Worm (Caenorhabditis elegans): ENCODE measurements around the gene dac-1.

- no peak for TF ChIP-seq aly-1 (tag; optimal IDR thresholded peaks at IDR 0.05)
- TF ChIP-seq flt-1 (GFP tag; IDR thresholded peaks at IDR 0.05) = no peak
- no peak for TF ChIP-seq pes-1 (GFP tag; IDR thresholded peaks at IDR 0.05)
- no peak for TF ChIP-seq scrt-1 (GFP tag; IDR thresholded peaks at IDR 0.05)
- no peak for TF ChIP-seq ama-1 (optimal IDR thresholded peaks at IDR 0.05)
- no peak for TF ChIP-seq tbx-11 (GFP tag; IDR thresholded peaks at IDR 0.05)
- no peak for TF ChIP-seq hmg-4 (GFP tag; optimal IDR thresholded peaks at IDR 0.05)
- TF ChIP-seq hmbx-1 (tag; optimal IDR thresholded peaks at IDR 0.05) = no peak
- no peak for TF ChIP-seq tra-4 (tag; optimal IDR thresholded peaks at IDR 0.05)
Observed at ce11 chrIII:841177-841576, 25.2 kb downstream of the dac-1 start, which contains the start of gene K02F3.9.
